Worm (Caenorhabditis elegans) whole organism, late embryonic: ENCODE results near the gene K11H3.5.

Experiments
- C08G9.2 ChIP-seq: sonication (generic microtip); optimal IDR thresholded peaks from 2 replicates; lab custom pipeline; 2016; ENCODE audit warnings: mild to moderate bottlenecking, missing genetic modification characterization, moderate library complexity, missing compliant biosample characterization
- F13H6.1 ChIP-seq: sonication (generic microtip); optimal IDR thresholded peaks from 2 replicates; lab custom pipeline; 2016; ENCODE audit warnings: missing genetic modification characterization, missing compliant biosample characterization
- K02D7.2 ChIP-seq: sonication (generic microtip); optimal IDR thresholded peaks from 2 replicates; lab custom pipeline; 2017; ENCODE audit warnings: mild to moderate bottlenecking, missing genetic modification characterization, missing compliant biosample characterization
- K09A11.1 ChIP-seq: sonication (generic microtip); optimal IDR thresholded peaks from 2 replicates; lab custom pipeline; 2017; ENCODE audit warnings: antibody characterized with exemption, mild to moderate bottlenecking, missing genetic modification characterization, missing compliant biosample characterization; ENCODE audit not compliant: insufficient read depth
- T23F11.4 ChIP-seq: fragments of 200-800 bp; sonication (Bioruptor generic); optimal IDR thresholded peaks from 2 replicates; lab custom pipeline; 2018; ENCODE audit warnings: mild to moderate bottlenecking, missing genetic modification characterization, missing compliant biosample characterization
- Y22D7AL.16 ChIP-seq: sonication (generic microtip); optimal IDR thresholded peaks from 2 replicates; lab custom pipeline; 2016; ENCODE audit warnings: missing genetic modification characterization, missing compliant biosample characterization
- ahr-1 ChIP-seq: sonication (generic microtip); optimal IDR thresholded peaks from 2 replicates; lab custom pipeline; 2016; ENCODE audit warnings: missing genetic modification characterization, missing compliant biosample characterization
- ama-1 ChIP-seq: fragments of 150-350 bp; optimal IDR thresholded peaks from 2 replicates; lab custom pipeline; 2014
- ceh-14 ChIP-seq: sonication (generic microtip); optimal IDR thresholded peaks from 2 replicates; lab custom pipeline; 2016; ENCODE audit warnings: missing genotype, missing genetic modification characterization, missing compliant biosample characterization
- ceh-19 ChIP-seq: fragments of 200-800 bp; sonication (Bioruptor generic); optimal IDR thresholded peaks from 2 replicates; lab custom pipeline; 2018; ENCODE audit warnings: mild to moderate bottlenecking, missing genetic modification characterization, missing compliant biosample characterization
- ceh-22 ChIP-seq: sonication (generic microtip); optimal IDR thresholded peaks from 2 replicates; lab custom pipeline; 2017; ENCODE audit warnings: missing biosample characterization, missing genetic modification characterization
- ceh-24 ChIP-seq: sonication (generic microtip); optimal IDR thresholded peaks from 2 replicates; lab custom pipeline; 2016; ENCODE audit warnings: mild to moderate bottlenecking, missing genetic modification characterization, missing compliant biosample characterization
- ceh-30 ChIP-seq: fragments of 150-350 bp; optimal IDR thresholded peaks from 2 replicates; lab custom pipeline; 2014; ENCODE audit warnings: missing biosample characterization, missing genetic modification characterization
- ceh-31 ChIP-seq: sonication (generic microtip); optimal IDR thresholded peaks from 2 replicates; lab custom pipeline; 2016; ENCODE audit warnings: missing genetic modification characterization, missing compliant biosample characterization
- ceh-6 ChIP-seq: fragments of 200-800 bp; sonication (Bioruptor generic); optimal IDR thresholded peaks from 2 replicates; lab custom pipeline; 2018; ENCODE audit warnings: mild to moderate bottlenecking, missing genetic modification characterization, missing compliant biosample characterization
- che-1 ChIP-seq: sonication (generic microtip); optimal IDR thresholded peaks from 2 replicates; lab custom pipeline; 2016; ENCODE audit warnings: mild to moderate bottlenecking, missing genetic modification characterization, missing compliant biosample characterization
- dve-1 ChIP-seq: sonication (generic microtip); optimal IDR thresholded peaks from 2 replicates; lab custom pipeline; 2017; ENCODE audit warnings: antibody characterized with exemption, mild to moderate bottlenecking, missing genetic modification characterization, missing compliant biosample characterization
- elt-2 ChIP-seq: sonication (generic microtip); optimal IDR thresholded peaks from 2 replicates; lab custom pipeline; 2016; ENCODE audit warnings: missing genetic modification reagents, missing genetic modification characterization, missing compliant biosample characterization
- ets-4 ChIP-seq: sonication (generic microtip); optimal IDR thresholded peaks from 2 replicates; lab custom pipeline; 2016; ENCODE audit warnings: missing genetic modification characterization, missing compliant biosample characterization
- fax-1 ChIP-seq: sonication (generic microtip); optimal IDR thresholded peaks from 2 replicates; lab custom pipeline; 2016; ENCODE audit warnings: missing genotype, missing genetic modification characterization, missing compliant biosample characterization
- fkh-10 ChIP-seq: fragments of 150-350 bp; optimal IDR thresholded peaks from 2 replicates; lab custom pipeline; 2014; ENCODE audit warnings: missing biosample characterization, missing genetic modification reagents, missing genetic modification characterization
- fkh-6 ChIP-seq: sonication (generic microtip); optimal IDR thresholded peaks from 2 replicates; lab custom pipeline; 2016; ENCODE audit warnings: missing genetic modification characterization, missing compliant biosample characterization
- hlh-13 ChIP-seq: fragments of 200-800 bp; sonication (Bioruptor generic); optimal IDR thresholded peaks from 2 replicates; lab custom pipeline; 2018; ENCODE audit warnings: mild to moderate bottlenecking, missing genetic modification characterization, missing compliant biosample characterization
- hlh-15 ChIP-seq: sonication (generic microtip); optimal IDR thresholded peaks from 2 replicates; lab custom pipeline; 2016; ENCODE audit warnings: missing genetic modification characterization, missing compliant biosample characterization
- lim-6 ChIP-seq: sonication (generic microtip); optimal IDR thresholded peaks from 2 replicates; lab custom pipeline; 2016; ENCODE audit warnings: missing genetic modification characterization, missing compliant biosample characterization
- mec-3 ChIP-seq: sonication (generic microtip); optimal IDR thresholded peaks from 2 replicates; lab custom pipeline; 2016; ENCODE audit warnings: borderline replicate concordance, missing genetic modification characterization, missing compliant biosample characterization
- nhr-232 ChIP-seq: sonication (generic microtip); optimal IDR thresholded peaks from 2 replicates; lab custom pipeline; 2016; ENCODE audit warnings: missing genetic modification characterization, missing compliant biosample characterization
- npax-4 ChIP-seq: sonication (generic microtip); optimal IDR thresholded peaks from 2 replicates; lab custom pipeline; 2016; ENCODE audit warnings: missing genetic modification characterization, missing compliant biosample characterization
- odd-2 ChIP-seq: sonication (generic microtip); optimal IDR thresholded peaks from 2 replicates; lab custom pipeline; 2017; ENCODE audit warnings: antibody characterized with exemption, mild to moderate bottlenecking, missing genetic modification characterization, missing compliant biosample characterization
- pat-9 ChIP-seq: fragments of 200-800 bp; sonication (Bioruptor generic); optimal IDR thresholded peaks from 2 replicates; lab custom pipeline; 2018; ENCODE audit warnings: mild to moderate bottlenecking, missing genetic modification characterization, moderate library complexity, missing compliant biosample characterization
- pax-1 ChIP-seq: fragments of 150-350 bp; optimal IDR thresholded peaks from 2 replicates; lab custom pipeline; 2014; ENCODE audit warnings: missing biosample characterization, missing genetic modification characterization
- pha-2 ChIP-seq: sonication (generic microtip); optimal IDR thresholded peaks from 2 replicates; lab custom pipeline; 2017; ENCODE audit warnings: mild to moderate bottlenecking, missing genetic modification characterization, missing compliant biosample characterization
- pqm-1 ChIP-seq: sonication (generic microtip); optimal IDR thresholded peaks from 2 replicates; lab custom pipeline; 2016; ENCODE audit warnings: missing genetic modification characterization, missing compliant biosample characterization
- pros-1 ChIP-seq: fragments of 150-350 bp; optimal IDR thresholded peaks from 2 replicates; lab custom pipeline; 2014; ENCODE audit warnings: missing biosample characterization, missing genetic modification reagents, missing genetic modification characterization
- ref-2 ChIP-seq: sonication (generic microtip); optimal IDR thresholded peaks from 2 replicates; lab custom pipeline; 2016; ENCODE audit warnings: missing genetic modification characterization, missing compliant biosample characterization
- rnt-1 ChIP-seq: sonication (generic microtip); optimal IDR thresholded peaks from 2 replicates; lab custom pipeline; 2016; ENCODE audit warnings: missing genetic modification characterization, missing compliant biosample characterization
- sdc-2 ChIP-seq: sonication (generic microtip); optimal IDR thresholded peaks from 2 replicates; lab custom pipeline; 2016; ENCODE audit warnings: missing genotype, missing genetic modification characterization, missing compliant biosample characterization
- sox-2 ChIP-seq: fragments of 200-800 bp; sonication (Bioruptor generic); IDR thresholded peaks from 2 replicates; pipeline ENCODE4 v1.3.6; 2022; ENCODE audit warnings: missing genetic modification reagents, missing genetic modification characterization, missing compliant biosample characterization
- sox-4 ChIP-seq: sonication (generic microtip); optimal IDR thresholded peaks from 2 replicates; lab custom pipeline; 2017; ENCODE audit warnings: mild to moderate bottlenecking, missing genetic modification characterization, inconsistent platforms, missing compliant biosample characterization
- syd-9 ChIP-seq: sonication (generic microtip); optimal IDR thresholded peaks from 2 replicates; lab custom pipeline; 2016; ENCODE audit warnings: mild to moderate bottlenecking, missing genetic modification characterization, moderate library complexity, missing compliant biosample characterization
- tbx-2 ChIP-seq: sonication (generic microtip); optimal IDR thresholded peaks from 2 replicates; lab custom pipeline; 2016; ENCODE audit warnings: missing genetic modification characterization, missing compliant biosample characterization
- tbx-7 ChIP-seq: sonication (generic microtip); optimal IDR thresholded peaks from 2 replicates; lab custom pipeline; 2016; ENCODE audit warnings: missing genotype, missing genetic modification characterization, missing compliant biosample characterization
- ttx-3 ChIP-seq: sonication (generic microtip); optimal IDR thresholded peaks from 2 replicates; lab custom pipeline; 2016; ENCODE audit warnings: missing genetic modification reagents, missing genetic modification characterization, missing compliant biosample characterization
- unc-3 ChIP-seq, 2 experiments: fragments of 200-800 bp in 1 of 2; sonication (Bioruptor generic) in 1 of 2; sonication (generic microtip) in 1 of 2; conservative IDR thresholded peaks in 1 of 2; optimal IDR thresholded peaks in 1 of 2; 2 replicates each; pipeline versions ENCODE4 v1.3.6 to Lab custom; 2016 to 2022; ENCODE audit warnings: missing compliant biosample characterization in 2 of 2, missing genetic modification characterization in 2 of 2, missing genetic modification reagents in 1 of 2
- unc-42 ChIP-seq: sonication (generic microtip); optimal IDR thresholded peaks from 2 replicates; lab custom pipeline; 2016; ENCODE audit warnings: missing genotype, missing genetic modification characterization, missing compliant biosample characterization
- unc-55 ChIP-seq: sonication (generic microtip); optimal IDR thresholded peaks from 2 replicates; lab custom pipeline; 2017; ENCODE audit warnings: missing biosample characterization, missing genetic modification reagents, missing genetic modification characterization
- zip-5 ChIP-seq: sonication (generic microtip); optimal IDR thresholded peaks from 2 replicates; lab custom pipeline; 2016; ENCODE audit warnings: missing genetic modification characterization, missing compliant biosample characterization
- ztf-16 ChIP-seq: sonication (generic microtip); optimal IDR thresholded peaks from 2 replicates; lab custom pipeline; 2017; ENCODE audit warnings: missing genetic modification characterization, missing compliant biosample characterization

Gene K11H3.5

DNA sequence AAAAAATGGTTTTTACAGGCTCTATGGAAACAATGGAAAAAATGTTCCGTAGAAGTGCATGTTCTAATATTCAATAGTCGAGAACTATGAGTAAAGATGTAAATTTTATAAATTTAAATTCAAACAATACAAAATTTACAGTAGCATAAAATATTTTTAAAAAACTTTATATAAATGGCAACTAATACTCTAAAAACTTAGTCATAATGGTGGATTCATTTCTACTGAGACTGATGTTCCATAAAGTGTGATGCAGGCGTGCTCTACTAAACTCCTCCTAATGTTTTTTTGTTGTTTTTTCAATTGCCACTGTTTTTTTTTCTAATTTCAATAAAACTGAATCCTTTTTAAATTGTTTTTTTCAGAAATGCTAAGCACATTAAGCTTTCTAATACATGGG, 35.4 kb upstream of the K11H3.5 start, which contains the start of gene gtap-2 (continued):
- no peak for TF ChIP-seq rnt-1
- TF ChIP-seq pat-9: no peak
- no peak for TF ChIP-seq lim-6
- TF ChIP-seq elt-2 (tag; lab: Kevin White, UChicago): peak; percentile 45
- TF ChIP-seq npax-4 (tag; lab: Kevin White, UChicago): no peak
- no peak for TF ChIP-seq Y22D7AL.16 (tag; lab: Kevin White, UChicago)
- peak; percentile 50 for TF ChIP-seq tbx-7 (tag; lab: Kevin White, UChicago)
- no peak for TF ChIP-seq ceh-19 (GFP tag; lab: Kevin White, UChicago)
- peak; percentile 73 for TF ChIP-seq zip-5 (tag; lab: Kevin White, UChicago)
- no peak for TF ChIP-seq unc-42 (tag; lab: Kevin White, UChicago)
- TF ChIP-seq ceh-24 (tag; lab: Kevin White, UChicago): no peak
- no peak for TF ChIP-seq ceh-6
- no peak for TF ChIP-seq nhr-232 (tag; lab: Kevin White, UChicago)
- no peak for TF ChIP-seq ttx-3 (tag; lab: Kevin White, UChicago)
- no peak for TF ChIP-seq sox-2
- TF ChIP-seq ama-1: no peak
- no peak for TF ChIP-seq hlh-15 (tag; lab: Kevin White, UChicago)
- no peak for TF ChIP-seq ztf-16 (tag; lab: Kevin White, UChicago)
- no peak for TF ChIP-seq ref-2 (tag; lab: Kevin White, UChicago)
- no peak for TF ChIP-seq hlh-13 (GFP tag; lab: Kevin White, UChicago)

DNA sequence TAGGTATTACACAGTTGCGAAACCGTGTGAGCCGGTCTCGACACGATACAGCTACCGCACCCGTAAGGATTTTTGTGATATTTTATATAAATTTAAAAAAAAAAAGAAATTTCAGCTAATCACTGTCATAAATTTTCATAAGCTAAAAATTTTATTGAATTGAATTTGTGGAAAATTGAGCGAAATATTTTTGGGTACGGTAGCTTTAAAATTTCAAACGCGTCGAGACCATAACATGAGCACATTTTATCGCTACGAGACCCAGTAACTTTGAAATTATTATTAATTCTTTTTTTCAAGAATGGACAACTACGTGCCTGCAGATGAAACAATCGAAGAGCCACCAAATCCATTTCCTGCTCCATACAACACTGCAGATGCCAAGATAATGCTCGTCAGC, 30.4 kb upstream of the K11H3.5 start, which contains the start of gene ZK632.14:
TSS of gene ZK632.14 (plus strand) at position 301 of the 400 bp plus-strand sequence.
- no peak for TF ChIP-seq che-1 (tag; lab: Kevin White, UChicago)
- no peak for TF ChIP-seq ceh-6
- no peak for TF ChIP-seq ztf-16 (tag; lab: Kevin White, UChicago)
- TF ChIP-seq mec-3 (tag; lab: Kevin White, UChicago): no peak
- TF ChIP-seq fkh-6: no peak
- no peak for TF ChIP-seq ceh-31 (tag; lab: Kevin White, UChicago)
- TF ChIP-seq unc-55: no peak
- TF ChIP-seq pqm-1 (tag; lab: Kevin White, UChicago): no peak
- no peak for TF ChIP-seq C08G9.2

DNA sequence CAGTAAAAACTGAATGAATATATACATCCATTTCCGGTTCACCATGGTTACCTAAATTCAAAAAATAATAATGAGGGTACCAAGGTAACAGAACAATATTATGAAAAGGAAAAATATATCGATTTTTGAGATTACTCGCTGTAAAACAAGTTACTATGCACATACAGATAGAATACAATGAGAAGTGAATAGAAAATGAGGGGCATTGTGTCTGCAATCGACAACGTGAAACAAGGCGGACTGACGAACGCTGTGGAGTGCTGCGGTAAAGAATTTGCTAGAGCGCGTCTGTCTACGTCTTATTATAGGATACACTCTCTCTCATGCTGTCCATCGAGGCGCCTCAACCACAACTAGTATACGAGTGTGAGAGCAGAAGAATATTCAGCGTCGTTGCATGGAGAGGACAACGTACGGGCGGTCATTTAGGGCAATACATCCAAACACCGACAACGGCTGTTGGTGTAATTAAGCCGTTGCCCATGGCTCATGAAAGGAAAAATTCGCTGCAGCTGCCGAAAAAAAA, 26.4 kb upstream of the K11H3.5 start, which contains the start of gene cnx-1:
TSS of gene cnx-1 (minus strand) at position 51 of the 526 bp plus-strand sequence.
- no peak for TF ChIP-seq che-1 (tag; lab: Kevin White, UChicago)
- no peak for TF ChIP-seq hlh-15 (tag; lab: Kevin White, UChicago)
- TF ChIP-seq zip-5 (tag; lab: Kevin White, UChicago): no peak
- TF ChIP-seq ceh-6: no peak
- no peak for TF ChIP-seq dve-1 (tag; lab: Kevin White, UChicago)
- TF ChIP-seq syd-9 (tag; lab: Kevin White, UChicago): no peak
- no peak for TF ChIP-seq unc-3 (GFP tag; conservative IDR thresholded peaks at IDR 0.05; lab: Robert Waterston, UW)
- no peak for TF ChIP-seq unc-3 (tag; optimal IDR thresholded peaks at IDR 0.05; lab: Kevin White, UChicago)
- TF ChIP-seq ref-2 (tag; lab: Kevin White, UChicago): peak; percentile 60
- no peak for TF ChIP-seq K09A11.1
- TF ChIP-seq elt-2 (tag; lab: Kevin White, UChicago): peak; percentile 18
- TF ChIP-seq pqm-1 (tag; lab: Kevin White, UChicago): no peak
- TF ChIP-seq F13H6.1 (tag; lab: Kevin White, UChicago): no peak
- peak; percentile 25 for TF ChIP-seq sdc-2 (tag; lab: Kevin White, UChicago)
- no peak for TF ChIP-seq pha-2 (tag; lab: Kevin White, UChicago)
- no peak for TF ChIP-seq ets-4 (tag; lab: Kevin White, UChicago)
- no peak for TF ChIP-seq ceh-24 (tag; lab: Kevin White, UChicago)
- no peak for TF ChIP-seq pax-1 (tag; lab: Kevin White, UChicago)
- no peak for TF ChIP-seq fax-1 (tag; lab: Kevin White, UChicago)
- TF ChIP-seq T23F11.4 (GFP tag; lab: Kevin White, UChicago): no peak
- no peak for TF ChIP-seq ceh-30 (tag; lab: Kevin White, UChicago)
- TF ChIP-seq fkh-10 (GFP tag; lab: Kevin White, UChicago): no peak
- TF ChIP-seq sox-4 (tag; lab: Kevin White, UChicago): no peak
- TF ChIP-seq ceh-14 (tag; lab: Kevin White, UChicago): peak; percentile 21
- TF ChIP-seq unc-55: no peak
- TF ChIP-seq sox-2: no peak
- TF ChIP-seq ahr-1: no peak
- TF ChIP-seq mec-3 (tag; lab: Kevin White, UChicago): no peak
- TF ChIP-seq pros-1 (tag; lab: Kevin White, UChicago): peak; percentile 30
- TF ChIP-seq K02D7.2 (tag; lab: Kevin White, UChicago): no peak
- peak; percentile 30 for TF ChIP-seq tbx-2 (tag; lab: Kevin White, UChicago)
- TF ChIP-seq ceh-22 (tag; lab: Kevin White, UChicago): no peak
- no peak for TF ChIP-seq odd-2
- no peak for TF ChIP-seq ttx-3 (tag; lab: Kevin White, UChicago)
